Fruit fly (Drosophila melanogaster) whole organism, embryonic: Measurements from ENCODE around the gene RhoGAP18B.

Experiments
- BEAF-32 ChIP-seq: fragments of 200-800 bp; sonication (Bioruptor generic); optimal IDR thresholded peaks from 3 replicates; lab custom pipeline; 2017; ENCODE audit warnings: missing biosample characterization, missing genetic modification characterization, mild to moderate bottlenecking, moderate library complexity, missing genetic modification reagents
- CG11085 ChIP-seq: fragments of 200-800 bp; sonication (Bioruptor generic); IDR thresholded peaks from 2 replicates; pipeline ENCODE4 v1.3.6; 2022; ENCODE audit warnings: missing biosample characterization, missing genetic modification characterization
- CG11696 ChIP-seq: fragments of 200-800 bp; sonication (Bioruptor generic); IDR thresholded peaks from 2 replicates; pipeline ENCODE4 v1.3.6; 2022; ENCODE audit warnings: missing biosample characterization, missing genetic modification characterization
- CG11723 ChIP-seq: fragments of 200-800 bp; sonication (Bioruptor generic); optimal IDR thresholded peaks from 2 replicates; lab custom pipeline; 2017; ENCODE audit warnings: missing biosample characterization, mild to moderate bottlenecking, missing genetic modification characterization
- CG12104 ChIP-seq: fragments of 200-800 bp; sonication (Bioruptor generic); optimal IDR thresholded peaks from 3 replicates; lab custom pipeline; 2016; ENCODE audit warnings: missing biosample characterization, missing genetic modification characterization
- CG1233 ChIP-seq: fragments of 200-800 bp; sonication (Bioruptor generic); optimal IDR thresholded peaks from 4 replicates; lab custom pipeline; 2018; ENCODE audit warnings: missing biosample characterization, mild to moderate bottlenecking, missing genetic modification characterization
- CG12769 ChIP-seq: fragments of 200-800 bp; sonication (Bioruptor generic); optimal IDR thresholded peaks from 2 replicates; lab custom pipeline; 2019; ENCODE audit warnings: missing biosample characterization, mild to moderate bottlenecking, missing genetic modification characterization, moderate library complexity
- CG14050 ChIP-seq: fragments of 200-800 bp; sonication (Bioruptor generic); IDR thresholded peaks from 3 replicates; pipeline ENCODE4 v1.3.6; 2022; ENCODE audit warnings: missing biosample characterization, missing genetic modification characterization
- CG1603 ChIP-seq: fragments of 200-800 bp; sonication (Bioruptor generic); optimal IDR thresholded peaks from 2 replicates; lab custom pipeline; 2019; ENCODE audit warnings: missing biosample characterization, mild to moderate bottlenecking, missing genetic modification characterization, moderate library complexity
- CG17568 ChIP-seq: fragments of 200-800 bp; sonication (Bioruptor generic); optimal IDR thresholded peaks from 2 replicates; lab custom pipeline; 2018; ENCODE audit warnings: missing biosample characterization, mild to moderate bottlenecking, missing genetic modification characterization, moderate library complexity
- CG1832 ChIP-seq: fragments of 200-800 bp; sonication (Bioruptor generic); optimal IDR thresholded peaks from 2 replicates; lab custom pipeline; 2017; ENCODE audit warnings: missing biosample characterization, mild to moderate bottlenecking, missing genetic modification characterization, inconsistent platforms
- CG32532 ChIP-seq: fragments of 200-800 bp; sonication (Bioruptor generic); IDR thresholded peaks from 2 replicates; pipeline ENCODE4 v1.3.6; 2022; ENCODE audit warnings: missing biosample characterization, missing genetic modification characterization
- CG34422 ChIP-seq: fragments of 200-800 bp; sonication (Bioruptor generic); IDR thresholded peaks from 3 replicates; pipeline ENCODE4 v1.3.6; 2022; ENCODE audit warnings: missing biosample characterization, missing genetic modification characterization
- CG3726 ChIP-seq: fragments of 200-800 bp; sonication (Bioruptor generic); IDR thresholded peaks from 3 replicates; pipeline ENCODE4, ENCODE4 v1.3.6; 2022; ENCODE audit warnings: missing biosample characterization, missing genetic modification characterization
- CG4707 ChIP-seq: fragments of 200-800 bp; sonication (Bioruptor generic); optimal IDR thresholded peaks from 2 replicates; lab custom pipeline; 2018; ENCODE audit warnings: missing biosample characterization, mild to moderate bottlenecking, missing genetic modification characterization, moderate library complexity
- CG6254 ChIP-seq: fragments of 200-800 bp; sonication (Bioruptor generic); optimal IDR thresholded peaks from 3 replicates; lab custom pipeline; 2017; ENCODE audit warnings: mild to moderate bottlenecking, missing biosample characterization, missing genetic modification reagents, missing genetic modification characterization
- CG6683 ChIP-seq: fragments of 200-800 bp; sonication (Bioruptor generic); optimal IDR thresholded peaks from 2 replicates; lab custom pipeline; 2017; ENCODE audit warnings: missing biosample characterization, mild to moderate bottlenecking, missing genetic modification characterization, missing genetic modification reagents
- CG7372 ChIP-seq: fragments of 200-800 bp; sonication (Bioruptor generic); IDR thresholded peaks from 2 replicates; pipeline ENCODE4 v1.3.6; 2022; ENCODE audit warnings: missing biosample characterization, missing genetic modification characterization
- D19B ChIP-seq: fragments of 200-800 bp; sonication (Bioruptor generic); optimal IDR thresholded peaks from 2 replicates; lab custom pipeline; 2017; ENCODE audit warnings: missing biosample characterization, mild to moderate bottlenecking, missing genetic modification characterization
- Dip3 ChIP-seq: fragments of 200-800 bp; sonication (Bioruptor generic); optimal IDR thresholded peaks from 3 replicates; lab custom pipeline; 2016; ENCODE audit warnings: missing biosample characterization, missing genetic modification characterization
- Dp ChIP-seq: fragments of 200-800 bp; sonication (Bioruptor generic); optimal IDR thresholded peaks from 2 replicates; lab custom pipeline; 2018; ENCODE audit warnings: missing biosample characterization, mild to moderate bottlenecking, missing genetic modification characterization, moderate library complexity
- E2f2 ChIP-seq: fragments of 200-800 bp; sonication (Bioruptor generic); IDR thresholded peaks from 2 replicates; pipeline ENCODE4 v1.3.6; 2022; ENCODE audit warnings: missing biosample characterization, missing genetic modification characterization
- Eip74EF ChIP-seq, 2 experiments: fragments of 200-800 bp in 1 of 2; fragments of >200 bp in 1 of 2; sonication (Bioruptor generic) in 1 of 2; optimal IDR thresholded peaks; 2 replicates each; lab custom pipeline; 2017 to 2019; ENCODE audit warnings: missing biosample characterization in 2 of 2, missing genetic modification characterization in 2 of 2, mild to moderate bottlenecking in 1 of 2, moderate library complexity in 1 of 2
- Ets65A ChIP-seq: fragments of 200-800 bp; sonication (Bioruptor generic); peaks from one replicate; lab custom pipeline; 2016; ENCODE audit warnings: missing biosample characterization, missing genetic modification characterization
- H2.0 ChIP-seq: fragments of 200-800 bp; sonication (Bioruptor generic); IDR thresholded peaks from 2 replicates; pipeline ENCODE4 v1.3.6; 2022; ENCODE audit warnings: missing biosample characterization, missing genetic modification characterization
- HHEX ChIP-seq: fragments of 200-800 bp; sonication (Bioruptor generic); optimal IDR thresholded peaks from 3 replicates; lab custom pipeline; 2017; ENCODE audit warnings: missing biosample characterization, mild to moderate bottlenecking, missing genetic modification characterization, missing genetic modification reagents
- Hey ChIP-seq: fragments of 200-800 bp; sonication (Bioruptor generic); optimal IDR thresholded peaks from 3 replicates; lab custom pipeline; 2018; ENCODE audit warnings: missing biosample characterization, mild to moderate bottlenecking, missing genetic modification characterization
- MBD-R2 ChIP-seq: fragments of 200-800 bp; sonication (Bioruptor generic); IDR thresholded peaks from 2 replicates; pipeline ENCODE4 v1.3.6; 2022; ENCODE audit warnings: missing biosample characterization, missing genetic modification characterization
- Mrtf ChIP-seq: fragments of 200-800 bp; sonication (Bioruptor generic); IDR thresholded peaks from 3 replicates; pipeline ENCODE4 v1.3.6; 2022; ENCODE audit warnings: missing biosample characterization, missing genetic modification characterization
- Stat92E ChIP-seq, 3 experiments: fragments of >200 bp in 2 of 3; fragments of 200-800 bp in 1 of 3; sonication (Bioruptor generic) in 1 of 3; optimal IDR thresholded peaks; 2 replicates each; lab custom pipeline; 2017 to 2019; ENCODE audit warnings: missing biosample characterization in 3 of 3, missing genetic modification characterization in 3 of 3, mild to moderate bottlenecking in 1 of 3, moderate library complexity in 1 of 3
- Tbp ChIP-seq: fragments of >200 bp; optimal IDR thresholded peaks from 2 replicates; lab custom pipeline; 2018; ENCODE audit warnings: missing biosample characterization, missing genetic modification characterization
- caup ChIP-seq: fragments of 200-800 bp; sonication (Bioruptor generic); optimal IDR thresholded peaks from 3 replicates; lab custom pipeline; 2017; ENCODE audit warnings: missing biosample characterization, mild to moderate bottlenecking, missing genetic modification characterization, moderate library complexity; ENCODE audit not compliant: severe bottlenecking
- dm ChIP-seq: fragments of 200-800 bp; sonication (Bioruptor generic); optimal IDR thresholded peaks from 3 replicates; lab custom pipeline; 2016; ENCODE audit warnings: missing biosample characterization, missing genetic modification characterization
- fu2 ChIP-seq: fragments of 200-800 bp; sonication (Bioruptor generic); optimal IDR thresholded peaks from 2 replicates; lab custom pipeline; 2016; ENCODE audit warnings: missing biosample characterization, missing genetic modification characterization
- gsb-n ChIP-seq: fragments of 200-800 bp; sonication (Bioruptor generic); optimal IDR thresholded peaks from 3 replicates; lab custom pipeline; 2018; ENCODE audit warnings: missing biosample characterization, mild to moderate bottlenecking, missing genetic modification characterization
- jing ChIP-seq: fragments of 200-800 bp; sonication (Bioruptor generic); optimal IDR thresholded peaks from 2 replicates; lab custom pipeline; 2018; ENCODE audit warnings: missing biosample characterization, mild to moderate bottlenecking, missing genetic modification characterization
- kah ChIP-seq: fragments of 200-800 bp; sonication (Bioruptor generic); optimal IDR thresholded peaks from 2 replicates; lab custom pipeline; 2018; ENCODE audit warnings: missing biosample characterization, mild to moderate bottlenecking, missing genetic modification characterization
- lilli ChIP-seq: fragments of 200-800 bp; sonication (Bioruptor generic); optimal IDR thresholded peaks from 3 replicates; lab custom pipeline; 2016; ENCODE audit warnings: missing biosample characterization, missing genetic modification characterization
- lmd ChIP-seq: fragments of 200-800 bp; sonication (Bioruptor generic); IDR thresholded peaks from 2 replicates; pipeline ENCODE4 v1.3.6; 2022; ENCODE audit warnings: missing biosample characterization, missing genetic modification characterization
- nerfin-1 ChIP-seq: fragments of 200-800 bp; sonication (Bioruptor generic); optimal IDR thresholded peaks from 3 replicates; lab custom pipeline; 2019; ENCODE audit warnings: missing biosample characterization, mild to moderate bottlenecking, missing genetic modification characterization, moderate library complexity
- pfk ChIP-seq: fragments of 200-800 bp; sonication (Bioruptor generic); optimal IDR thresholded peaks from 2 replicates; lab custom pipeline; 2018; ENCODE audit warnings: missing biosample characterization, mild to moderate bottlenecking, missing genetic modification characterization, moderate library complexity
- prd ChIP-seq, 3 experiments: fragments of >200 bp in 2 of 3; fragments of 200-800 bp in 1 of 3; sonication (Bioruptor generic) in 1 of 3; optimal IDR thresholded peaks in 2 of 3; IDR thresholded peaks in 1 of 3; 2 replicates in 2 of 3; 3 replicates in 1 of 3; pipeline versions ENCODE4 v1.3.6 to Lab custom; 2017 to 2022; ENCODE audit warnings: missing biosample characterization in 1 of 3, missing genetic modification characterization in 1 of 3
- pzg ChIP-seq: fragments of 200-800 bp; sonication (Bioruptor generic); optimal IDR thresholded peaks from 3 replicates; lab custom pipeline; 2018; ENCODE audit warnings: missing biosample characterization, mild to moderate bottlenecking, missing genetic modification characterization, moderate library complexity
- run ChIP-seq: fragments of 200-800 bp; sonication (Bioruptor generic); optimal IDR thresholded peaks from 3 replicates; lab custom pipeline; 2018; ENCODE audit warnings: missing biosample characterization, mild to moderate bottlenecking, missing genetic modification characterization
- slou ChIP-seq: fragments of 200-800 bp; sonication (Bioruptor generic); optimal IDR thresholded peaks from 3 replicates; lab custom pipeline; 2016; ENCODE audit warnings: missing biosample characterization, missing genetic modification characterization
- tio ChIP-seq: fragments of 200-800 bp; sonication (Bioruptor generic); optimal IDR thresholded peaks from 2 replicates; lab custom pipeline; 2017; ENCODE audit warnings: missing biosample characterization, missing genetic modification characterization, inconsistent platforms
- ttk ChIP-seq: fragments of 200-800 bp; sonication (Bioruptor generic); IDR thresholded peaks from 2 replicates; pipeline ENCODE4 v2.1.2; 2022; ENCODE audit warnings: missing biosample characterization, missing genetic modification characterization
- zen ChIP-seq: fragments of 200-800 bp; sonication (Bioruptor generic); optimal IDR thresholded peaks from 3 replicates; lab custom pipeline; 2018; ENCODE audit warnings: missing biosample characterization, mild to moderate bottlenecking, missing genetic modification characterization, moderate library complexity
- zfh2 ChIP-seq: fragments of 200-800 bp; sonication (Bioruptor generic); optimal IDR thresholded peaks from 2 replicates; lab custom pipeline; 2016; ENCODE audit warnings: missing biosample characterization, missing genetic modification characterization

RhoGAP18B gene

DNA sequence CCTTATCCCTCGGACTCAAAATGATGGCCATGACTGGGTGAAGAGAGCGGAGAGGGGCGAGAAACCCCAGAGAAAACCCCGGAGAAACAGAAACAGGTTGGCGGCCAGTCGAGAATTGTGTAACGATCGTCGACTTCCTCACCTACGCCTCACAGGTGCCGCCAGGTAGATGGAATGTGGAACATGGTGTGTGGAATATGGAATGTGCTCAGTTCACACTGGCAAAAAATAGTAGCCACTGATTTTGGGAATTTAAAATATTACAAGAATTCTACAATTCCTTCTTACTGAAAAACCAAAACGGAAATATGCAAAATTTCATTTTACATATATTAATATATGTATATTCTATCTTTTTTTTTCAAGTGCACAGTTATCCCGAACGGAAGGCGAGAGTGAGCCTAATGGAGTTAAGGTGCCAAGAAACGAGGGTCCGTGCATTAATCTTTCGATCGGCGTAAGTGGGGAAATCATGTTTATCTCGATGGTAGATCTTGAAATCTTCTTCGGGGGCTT lies 10.9 kb downstream of the RhoGAP18B start (continued):
- TF ChIP-seq CG6683 (GFP tag; lab: Kevin White, UChicago) (peak; percentile 48), CG11723 (GFP tag; lab: Kevin White, UChicago) (peak; percentile 33), E2f2 (peak; percentile 38; the same call in 1 of the 2 replicates), CG4707 (peak; percentile 36), tio (GFP tag; lab: Kevin White, UChicago) (peak; percentile 77), CG12769 (tag; lab: Kevin White, UChicago) (peak; percentile 20), slou (GFP tag; lab: Kevin White, UChicago) (peak; percentile 34), MBD-R2 (peak; percentile 59; the same call in 1 of the 2 replicates), jing (GFP tag; lab: Kevin White, UChicago) (peak; percentile 50), Stat92E (GFP tag; optimal IDR thresholded peaks at IDR 0.05; lab: Kevin White, UChicago) (peak in 1 of 3 experiments; percentile 85), CG12104 (GFP tag; lab: Kevin White, UChicago) (peak; percentile 80), D19B (GFP tag; lab: Kevin White, UChicago) (peak; percentile 47), Ets65A (GFP tag; lab: Kevin White, UChicago) (peak; percentile 87), Hey (tag; lab: Kevin White, UChicago) (no peak), CG14050 (GFP tag; lab: Robert Waterston, UW) (peak; percentile 27; the same call in 1 of the 3 replicates), CG34422 (GFP tag; lab: Robert Waterston, UW) (peak; percentile 76; the same call in 2 of the 3 replicates), run (peak; percentile 0), prd (optimal IDR thresholded peaks at IDR 0.05; lab: Kevin White, UChicago) (no peak), prd (GFP tag; IDR thresholded peaks at IDR 0.05; lab: Robert Waterston, UW) (peak; percentile 90), CG7372 (GFP tag; lab: Robert Waterston, UW) (peak; percentile 43), fu2 (GFP tag; lab: Kevin White, UChicago) (no peak), ttk (GFP tag; lab: Robert Waterston, UW) (peak; percentile 72), lmd (GFP tag; lab: Robert Waterston, UW) (peak; percentile 83), zfh2 (no peak), dm (GFP tag; lab: Kevin White, UChicago) (no peak), CG1233 (GFP tag; lab: Kevin White, UChicago) (peak; percentile 79), CG6254 (peak; percentile 76), caup (GFP tag; lab: Kevin White, UChicago) (peak; percentile 74), nerfin-1 (tag; lab: Kevin White, UChicago) (peak; percentile 79), Mrtf (GFP tag; lab: Robert Waterston, UW) (peak; percentile 65; the same call in 2 of the 3 replicates), zen (tag; lab: Kevin White, UChicago) (peak; percentile 95), Dip3 (GFP tag; lab: Kevin White, UChicago) (no peak), kah (GFP tag; lab: Kevin White, UChicago) (peak; percentile 55), pfk (GFP tag; lab: Kevin White, UChicago) (peak; percentile 60), Dp (GFP tag; lab: Kevin White, UChicago) (no peak), CG11085 (GFP tag; lab: Robert Waterston, UW) (peak; percentile 60), H2.0 (GFP tag; lab: Robert Waterston, UW) (peak; percentile 63), CG1832 (GFP tag; lab: Kevin White, UChicago) (no peak), BEAF-32 (GFP tag; lab: Kevin White, UChicago) (no peak), HHEX (GFP tag; lab: Kevin White, UChicago) (peak; percentile 74), CG3726 (GFP tag; lab: Robert Waterston, UW) (peak; percentile 77; the same call in 2 of the 3 replicates), CG1603 (tag; lab: Kevin White, UChicago) (peak; percentile 50), pzg (GFP tag; lab: Kevin White, UChicago) (no peak), Tbp (GFP tag; lab: Kevin White, UChicago) (no peak), CG11696 (GFP tag; lab: Robert Waterston, UW) (peak; percentile 60), Eip74EF (GFP tag; optimal IDR thresholded peaks at IDR 0.05; lab: Kevin White, UChicago) (peak in 1 of 2 experiments; percentile 68), lilli (peak; percentile 65), gsb-n (tag; lab: Kevin White, UChicago) (peak; percentile 94), CG17568 (peak; percentile 67), CG32532 (GFP tag; lab: Robert Waterston, UW) (peak; percentile 86)
